Worm (Caenorhabditis elegans) whole organism, L1 larva: Measurements from ENCODE around the gene F46B6.2.

ENCODE experiments used
- C04F5.9 ChIP-seq: sonication (generic microtip); optimal IDR thresholded peaks from 2 replicates; lab custom pipeline; 2016; ENCODE audit warnings: missing genetic modification characterization, missing compliant biosample characterization
- C34B4.2 ChIP-seq: sonication (generic microtip); optimal IDR thresholded peaks from 2 replicates; lab custom pipeline; 2017; ENCODE audit warnings: mild to moderate bottlenecking, missing genetic modification characterization, missing compliant biosample characterization
- F16B12.6 ChIP-seq: fragments of 150-350 bp; optimal IDR thresholded peaks from 2 replicates; lab custom pipeline; 2014; ENCODE audit warnings: missing biosample characterization, missing genetic modification characterization
- Y116A8C.19 ChIP-seq: sonication (generic microtip); optimal IDR thresholded peaks from 2 replicates; lab custom pipeline; 2016; ENCODE audit warnings: missing compliant biosample characterization, missing genetic modification characterization, borderline replicate concordance
- aly-2 ChIP-seq: fragments of 150-350 bp; optimal IDR thresholded peaks from 2 replicates; lab custom pipeline; 2014; ENCODE audit warnings: missing biosample characterization, missing genetic modification characterization
- ama-1 ChIP-seq: fragments of 150-350 bp; optimal IDR thresholded peaks from 2 replicates; lab custom pipeline; 2014
- blmp-1 ChIP-seq: fragments of 150-350 bp; optimal IDR thresholded peaks from 2 replicates; lab custom pipeline; 2014; ENCODE audit warnings: missing biosample characterization, missing genetic modification characterization
- ceh-90 ChIP-seq: sonication (generic microtip); optimal IDR thresholded peaks from 2 replicates; lab custom pipeline; 2016; ENCODE audit warnings: missing genetic modification characterization, missing compliant biosample characterization
- egl-13 ChIP-seq: sonication (generic microtip); optimal IDR thresholded peaks from 2 replicates; lab custom pipeline; 2016; ENCODE audit warnings: missing genotype, missing genetic modification reagents, missing genetic modification characterization, missing compliant biosample characterization
- egl-27 ChIP-seq, 2 experiments: fragments of 150-350 bp in 1 of 2; sonication (generic microtip); optimal IDR thresholded peaks; 3 replicates each; lab custom pipeline; 2017 to 2018; ENCODE audit warnings: missing biosample characterization in 2 of 2, missing genetic modification characterization in 2 of 2, missing genetic modification reagents in 2 of 2
- elt-2 ChIP-seq: sonication (generic microtip); optimal IDR thresholded peaks from 2 replicates; lab custom pipeline; 2016; ENCODE audit warnings: missing genetic modification characterization, mild to moderate bottlenecking, inconsistent platforms, missing compliant biosample characterization, missing genetic modification reagents
- fkh-4 ChIP-seq: sonication (generic microtip); optimal IDR thresholded peaks from 2 replicates; lab custom pipeline; 2016; ENCODE audit warnings: missing compliant biosample characterization, missing genetic modification characterization, borderline replicate concordance
- fkh-8 ChIP-seq: sonication (generic microtip); optimal IDR thresholded peaks from 2 replicates; lab custom pipeline; 2016; ENCODE audit warnings: mild to moderate bottlenecking, missing genetic modification characterization, missing compliant biosample characterization
- grh-1 ChIP-seq: fragments of 200-800 bp; sonication (Bioruptor generic); IDR thresholded peaks from 2 replicates; pipeline ENCODE4 v1.3.6; 2022; ENCODE audit warnings: missing genetic modification reagents, missing genetic modification characterization, missing compliant biosample characterization
- isw-1 ChIP-seq: fragments of 200-800 bp; sonication (Bioruptor generic); IDR thresholded peaks from 2 replicates; pipeline ENCODE4 v1.3.6; 2022; ENCODE audit warnings: missing genetic modification characterization, missing compliant biosample characterization
- jun-1 ChIP-seq: fragments of 150-350 bp; optimal IDR thresholded peaks from 2 replicates; lab custom pipeline; 2014; ENCODE audit warnings: missing biosample characterization, missing genetic modification reagents, missing genetic modification characterization
- lin-14 ChIP-seq: fragments of 200-800 bp; sonication (Bioruptor generic); optimal IDR thresholded peaks from 2 replicates; lab custom pipeline; 2018; ENCODE audit warnings: mild to moderate bottlenecking, missing genetic modification characterization, moderate library complexity, missing compliant biosample characterization
- lin-15B ChIP-seq: fragments of 150-350 bp; sonication (generic microtip); optimal IDR thresholded peaks from 3 replicates; lab custom pipeline; 2014; ENCODE audit warnings: missing biosample characterization, missing genetic modification characterization
- lin-35 ChIP-seq, 2 experiments: fragments of 150-350 bp; optimal IDR thresholded peaks; 2 replicates each; lab custom pipeline; 2014; ENCODE audit warnings: missing biosample characterization in 2 of 2, missing genetic modification characterization in 2 of 2, missing genetic modification reagents in 2 of 2
- lsy-2 ChIP-seq, 2 experiments: fragments of 150-350 bp; optimal IDR thresholded peaks; 2 replicates each; lab custom pipeline; 2014; ENCODE audit warnings: missing biosample characterization in 2 of 2, missing genetic modification characterization in 2 of 2
- mdl-1 ChIP-seq, 2 experiments: fragments of 150-350 bp; optimal IDR thresholded peaks; 2 replicates each; lab custom pipeline; 2014 to 2017; ENCODE audit warnings: missing biosample characterization in 2 of 2, missing genetic modification characterization in 2 of 2, inconsistent platforms in 1 of 2
- mef-2 ChIP-seq: fragments of 150-350 bp; optimal IDR thresholded peaks from 2 replicates; lab custom pipeline; 2014; ENCODE audit warnings: missing biosample characterization, missing genetic modification characterization
- mep-1 ChIP-seq: fragments of 150-350 bp; optimal IDR thresholded peaks from 2 replicates; lab custom pipeline; 2014; ENCODE audit warnings: missing biosample characterization, missing genetic modification characterization
- nhr-11 ChIP-seq: fragments of 150-350 bp; optimal IDR thresholded peaks from 2 replicates; lab custom pipeline; 2014; ENCODE audit warnings: missing biosample characterization, missing genetic modification characterization
- nhr-12 ChIP-seq: sonication (generic microtip); optimal IDR thresholded peaks from 2 replicates; lab custom pipeline; 2017; ENCODE audit warnings: missing biosample characterization, missing genetic modification characterization
- nhr-237 ChIP-seq: fragments of 150-350 bp; optimal IDR thresholded peaks from 2 replicates; lab custom pipeline; 2014; ENCODE audit warnings: missing biosample characterization, missing genetic modification characterization
- nhr-84 ChIP-seq: sonication (generic microtip); optimal IDR thresholded peaks from 2 replicates; lab custom pipeline; 2017; ENCODE audit warnings: missing biosample characterization, missing genetic modification characterization
- nhr-85 ChIP-seq: sonication (generic microtip); peaks from one replicate; lab custom pipeline; 2016; ENCODE audit warnings: missing genetic modification characterization, inconsistent platforms, missing compliant biosample characterization
- pag-3 ChIP-seq: sonication (generic microtip); optimal IDR thresholded peaks from 2 replicates; lab custom pipeline; 2017; ENCODE audit warnings: missing genetic modification characterization, mild to moderate bottlenecking, missing compliant biosample characterization, antibody characterized with exemption, borderline replicate concordance; ENCODE audit not compliant: insufficient read depth
- pqm-1 ChIP-seq: sonication (generic microtip); optimal IDR thresholded peaks from 3 replicates; lab custom pipeline; 2017; ENCODE audit warnings: missing biosample characterization, missing genetic modification characterization
- skn-1 ChIP-seq: fragments of 150-350 bp; optimal IDR thresholded peaks from 2 replicates; lab custom pipeline; 2014; ENCODE audit warnings: missing biosample characterization, missing genetic modification characterization
- sptf-1 ChIP-seq: fragments of 150-350 bp; optimal IDR thresholded peaks from 2 replicates; lab custom pipeline; 2014; ENCODE audit warnings: missing biosample characterization, missing genetic modification characterization
- unc-86 ChIP-seq: sonication (generic microtip); optimal IDR thresholded peaks from 2 replicates; lab custom pipeline; 2016; ENCODE audit warnings: missing genetic modification characterization, missing compliant biosample characterization
- unc-98 ChIP-seq: fragments of 200-800 bp; sonication (Bioruptor generic); IDR thresholded peaks from 2 replicates; pipeline ENCODE4 v1.3.6; 2022; ENCODE audit warnings: missing genetic modification characterization, missing compliant biosample characterization
- zag-1 ChIP-seq: fragments of 150-350 bp; optimal IDR thresholded peaks from 2 replicates; lab custom pipeline; 2014; ENCODE audit warnings: missing biosample characterization, missing genetic modification characterization
- zip-4 ChIP-seq: fragments of 200-800 bp; sonication (Bioruptor generic); optimal IDR thresholded peaks from 2 replicates; lab custom pipeline; 2018; ENCODE audit warnings: mild to moderate bottlenecking, missing genetic modification characterization, moderate library complexity, missing compliant biosample characterization

The F46B6.2 gene

DNA sequence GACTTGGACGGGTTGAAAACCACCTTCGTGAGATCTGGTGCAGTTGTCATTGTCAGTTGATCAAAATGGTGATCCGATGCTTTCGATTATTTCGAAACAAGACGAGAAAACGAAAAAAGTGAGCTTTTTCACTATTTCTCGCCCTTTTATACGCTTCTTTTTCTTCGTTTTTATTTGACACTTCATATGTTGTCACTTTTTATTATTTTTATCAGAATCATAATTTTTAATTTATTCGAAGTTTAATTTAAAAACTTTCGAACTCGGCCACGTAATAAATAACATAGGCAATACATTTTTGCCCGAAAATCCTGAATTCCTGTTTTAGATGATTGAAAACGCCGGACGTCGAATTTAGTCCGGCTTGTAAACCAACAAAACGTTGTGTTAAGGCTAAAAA is 17.6 kb upstream of the F46B6.2 start, which contains the start of gene F58E6.5:
Gene F58E6.5, minus strand, starts transcription at position 101 of the 400 bp plus-strand sequence.
- TF ChIP-seq lin-15B (tag; lab: Kevin White, UChicago) (no peak), zip-4 (GFP tag; lab: Kevin White, UChicago) (no peak)

DNA sequence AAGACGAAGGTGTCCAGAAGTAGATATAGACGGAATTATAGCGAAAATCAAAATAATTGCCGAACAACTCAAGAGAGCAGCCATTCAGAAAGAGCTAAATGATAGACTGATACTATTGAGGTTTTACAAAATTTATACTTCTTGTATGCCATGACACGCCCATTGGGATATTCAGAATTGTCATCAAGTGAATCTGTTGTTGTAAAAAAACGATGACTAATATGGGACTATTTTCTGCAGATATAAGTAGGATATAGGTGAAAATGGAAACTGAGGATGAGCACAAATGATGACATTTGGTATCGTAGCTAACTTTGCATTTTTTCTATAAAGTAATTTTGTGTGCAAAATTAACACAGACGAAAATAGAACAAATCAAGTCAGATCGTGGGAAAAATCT is 16.4 kb upstream of the F46B6.2 start, which contains the start of gene F58E6.8:
Gene F58E6.8, minus strand, starts transcription at position 101 of the 400 bp plus-strand sequence.
- TF ChIP-seq mef-2 (tag; lab: Kevin White, UChicago) (no peak), nhr-84 (no peak)

DNA sequence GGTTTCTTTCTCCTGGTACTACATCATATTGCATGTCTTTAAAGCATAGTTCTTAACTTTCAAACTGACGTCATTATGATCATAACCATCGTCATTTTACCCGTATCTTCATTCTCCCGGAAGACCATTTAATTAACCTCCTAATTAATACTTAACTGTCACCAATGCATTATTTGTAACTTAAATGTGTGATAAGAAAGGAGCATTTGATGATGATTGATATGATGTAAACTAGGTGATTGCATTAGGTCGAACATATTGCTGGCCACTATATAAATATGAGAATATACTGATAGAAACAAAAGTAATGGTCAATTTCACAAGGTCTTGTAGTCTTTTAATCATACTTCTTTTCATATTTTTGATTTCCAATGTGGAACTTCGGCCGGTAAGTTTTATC is 15.8 kb upstream of the F46B6.2 start, which contains the start of gene hrg-3:
Gene hrg-3, plus strand, starts transcription at position 227 of the 400 bp plus-strand sequence.
- TF ChIP-seq aly-2 (tag; lab: Kevin White, UChicago) (no peak), pag-3 (tag; lab: Kevin White, UChicago) (no peak), skn-1 (no peak), nhr-11 (tag; lab: Kevin White, UChicago) (no peak), pqm-1 (tag; lab: Kevin White, UChicago) (peak; percentile 2), mdl-1 (tag; optimal IDR thresholded peaks at IDR 0.05; lab: Kevin White, UChicago) (no peak), F16B12.6 (tag; lab: Kevin White, UChicago) (no peak), elt-2 (peak; percentile 87)

DNA sequence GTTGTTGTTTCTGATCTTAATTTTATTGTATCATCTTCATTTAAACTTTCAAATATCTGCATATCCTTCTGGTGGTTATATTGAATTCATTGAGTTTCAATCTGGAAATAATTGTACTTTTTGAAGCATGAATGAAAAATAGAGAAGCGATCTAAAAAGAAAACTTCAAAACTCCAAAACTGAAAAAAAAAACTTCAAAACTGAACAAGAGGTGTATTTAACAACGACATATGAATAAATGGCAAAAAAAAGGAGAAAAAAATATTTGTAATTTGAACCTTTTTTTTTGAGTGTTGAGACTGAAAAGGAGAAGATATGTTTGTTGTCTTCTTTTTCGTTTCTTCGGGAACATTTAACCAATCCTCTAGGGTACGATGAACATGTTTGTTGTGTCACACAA is 14.2 kb upstream of the F46B6.2 start, which contains the start of gene F58E6.11:
Gene F58E6.11, minus strand, starts transcription at position 101 of the 400 bp plus-strand sequence.
- no peak for TF ChIP-seq C04F5.9 (tag; lab: Kevin White, UChicago)
- TF ChIP-seq isw-1 (GFP tag; lab: Robert Waterston, UW): no peak
- no peak for TF ChIP-seq sptf-1
- TF ChIP-seq zip-4 (GFP tag; lab: Kevin White, UChicago): no peak
- TF ChIP-seq egl-27 (tag; optimal IDR thresholded peaks at IDR 0.05; lab: Kevin White, UChicago): no peak

DNA sequence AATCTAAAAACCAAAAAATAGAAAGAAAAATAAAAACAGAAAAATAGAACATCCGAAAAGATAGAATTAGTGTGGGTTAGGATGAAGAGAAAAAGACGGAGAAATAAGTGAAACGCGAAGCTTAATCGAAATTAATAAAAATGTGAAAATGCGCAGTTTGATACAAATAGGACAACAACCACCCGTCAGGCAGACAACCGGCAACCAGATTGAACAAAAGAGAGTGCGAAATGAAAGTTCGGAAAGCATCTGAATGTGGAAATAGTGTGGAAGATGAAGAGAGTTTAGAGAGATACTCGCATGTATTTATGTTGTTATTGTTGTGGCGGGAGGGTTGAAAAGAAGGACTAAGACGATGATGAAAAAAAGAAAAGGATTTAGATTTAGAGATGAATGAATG is 13.6 kb upstream of the F46B6.2 start:
- peak; percentile 96 for TF ChIP-seq blmp-1 (tag; lab: Kevin White, UChicago)
- TF ChIP-seq jun-1 (tag; lab: Kevin White, UChicago): no peak
- TF ChIP-seq nhr-12: no peak
- TF ChIP-seq unc-98 (GFP tag; lab: Robert Waterston, UW): no peak
- TF ChIP-seq lin-14 (GFP tag; lab: Kevin White, UChicago): peak; percentile 62
- no peak for TF ChIP-seq sptf-1
- no peak for TF ChIP-seq ceh-90 (tag; lab: Kevin White, UChicago)
- TF ChIP-seq C34B4.2: no peak
- TF ChIP-seq fkh-4 (tag; lab: Kevin White, UChicago): no peak

DNA sequence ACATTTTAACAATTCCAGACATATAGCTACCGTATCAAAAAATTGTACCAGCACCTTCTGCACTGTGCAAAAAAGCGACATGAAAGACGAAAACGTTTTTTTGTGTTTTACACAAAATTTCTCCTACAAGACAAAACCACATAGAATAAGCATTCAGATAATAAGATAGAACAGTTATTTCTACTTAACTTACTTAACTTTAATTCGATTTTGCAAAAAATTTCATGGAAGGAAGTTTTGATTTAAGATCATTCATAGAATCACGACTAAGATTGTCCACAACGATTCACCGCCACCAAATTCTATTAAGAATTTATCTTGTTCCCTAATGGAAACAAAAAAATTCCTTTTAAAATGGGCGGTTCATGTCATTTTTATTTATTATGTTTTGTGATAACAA is 8.3 kb upstream of the F46B6.2 start:
- TF ChIP-seq nhr-237 (tag; lab: Kevin White, UChicago) (no peak), F16B12.6 (tag; lab: Kevin White, UChicago) (no peak), mep-1 (tag; lab: Kevin White, UChicago) (no peak), grh-1 (no peak), nhr-85 (tag; lab: Kevin White, UChicago) (no peak), zag-1 (tag; lab: Kevin White, UChicago) (no peak), lsy-2 (tag; optimal IDR thresholded peaks at IDR 0.05; lab: Kevin White, UChicago) (no peak), C04F5.9 (tag; lab: Kevin White, UChicago) (no peak), pag-3 (tag; lab: Kevin White, UChicago) (no peak), lin-35 (GFP tag; optimal IDR thresholded peaks at IDR 0.05; lab: Kevin White, UChicago) (no peak), fkh-8 (tag; lab: Kevin White, UChicago) (no peak), Y116A8C.19 (no peak), ama-1 (lab: Kevin White, UChicago) (no peak), unc-86 (tag; lab: Kevin White, UChicago) (no peak), egl-13 (tag; lab: Kevin White, UChicago) (no peak)
